Worm (Caenorhabditis elegans): ENCODE data around the gene duxl-1.

ce11 chrII:1714772-1715353 lies 51.4 kb downstream of the duxl-1 start, which contains the start of gene btb-6:
- no peak for TF ChIP-seq pha-4 (tag; optimal IDR thresholded peaks at IDR 0.05)
- no peak for TF ChIP-seq nfya-1 (tag; optimal IDR thresholded peaks at IDR 0.05)
- TF ChIP-seq nhr-11 (tag; optimal IDR thresholded peaks at IDR 0.05), result no peak
- no peak for TF ChIP-seq rnt-1 (tag; optimal IDR thresholded peaks at IDR 0.05)
- no peak for TF ChIP-seq tbx-7 (tag; optimal IDR thresholded peaks at IDR 0.05)
- no peak for TF ChIP-seq ceh-31 (tag; optimal IDR thresholded peaks at IDR 0.05)
